Fruit fly (Drosophila melanogaster) whole organism, adult: ENCODE measurements around the gene M6.
A peak's percentile ranks its signal among the peaks of the same experiment; 100 is the strongest.

Source experiments
- CG11617 ChIP-seq: fragments of 200-800 bp; sonication (Bioruptor generic); optimal IDR thresholded peaks from 2 replicates; lab custom pipeline; 2017; ENCODE audit warnings: mild to moderate bottlenecking, missing biosample characterization, missing genetic modification reagents, missing genetic modification characterization
- CG12768 ChIP-seq: fragments of 200-800 bp; sonication (Bioruptor generic); optimal IDR thresholded peaks from 2 replicates; lab custom pipeline; 2017; ENCODE audit warnings: missing biosample characterization, missing genetic modification characterization, mild to moderate bottlenecking, moderate library complexity, missing genetic modification reagents
- CG14711 ChIP-seq: fragments of 200-800 bp; sonication (Bioruptor generic); optimal IDR thresholded peaks from 2 replicates; lab custom pipeline; 2018; ENCODE audit warnings: missing biosample characterization, mild to moderate bottlenecking, missing genetic modification characterization, moderate library complexity
- CG1620 ChIP-seq: fragments of 200-800 bp; sonication (Bioruptor generic); optimal IDR thresholded peaks from 2 replicates; lab custom pipeline; 2016; ENCODE audit warnings: missing biosample characterization, missing genetic modification characterization
- CG33017 ChIP-seq: fragments of 200-800 bp; sonication (Bioruptor generic); optimal IDR thresholded peaks from 2 replicates; lab custom pipeline; 2018; ENCODE audit warnings: missing biosample characterization, mild to moderate bottlenecking, missing genetic modification characterization, moderate library complexity
- CG5204 ChIP-seq: fragments of 200-800 bp; sonication (Bioruptor generic); optimal IDR thresholded peaks from 2 replicates; lab custom pipeline; 2016; ENCODE audit warnings: missing biosample characterization, missing genetic modification characterization
- CG7045 ChIP-seq: fragments of 200-800 bp; sonication (Bioruptor generic); optimal IDR thresholded peaks from 2 replicates; lab custom pipeline; 2017; ENCODE audit warnings: missing biosample characterization, mild to moderate bottlenecking, missing genetic modification characterization
- CG7101 ChIP-seq: fragments of 200-800 bp; sonication (Bioruptor generic); optimal IDR thresholded peaks from 2 replicates; lab custom pipeline; 2018; ENCODE audit warnings: missing biosample characterization, mild to moderate bottlenecking, missing genetic modification characterization, moderate library complexity
- Clk ChIP-seq: fragments of 200-800 bp; sonication (Bioruptor generic); optimal IDR thresholded peaks from 2 replicates; lab custom pipeline; 2017; ENCODE audit warnings: missing biosample characterization, missing genetic modification characterization
- Crg-1 ChIP-seq: fragments of 200-800 bp; sonication (Bioruptor generic); optimal IDR thresholded peaks from 2 replicates; lab custom pipeline; 2016; ENCODE audit warnings: missing biosample characterization, missing genetic modification characterization
- Hr96 ChIP-seq: fragments of 200-800 bp; sonication (Bioruptor generic); optimal IDR thresholded peaks from 2 replicates; lab custom pipeline; 2016; ENCODE audit warnings: missing biosample characterization, missing genetic modification characterization
- Mnt ChIP-seq: fragments of 200-800 bp; sonication (Bioruptor generic); optimal IDR thresholded peaks from 2 replicates; lab custom pipeline; 2016; ENCODE audit warnings: missing biosample characterization, mild to moderate bottlenecking, missing genetic modification characterization
- bab1 ChIP-seq: fragments of 200-800 bp; sonication (Bioruptor generic); optimal IDR thresholded peaks from 3 replicates; lab custom pipeline; 2019; ENCODE audit warnings: missing biosample characterization, mild to moderate bottlenecking, missing genetic modification characterization, moderate library complexity
- cic ChIP-seq: fragments of 200-800 bp; sonication (Bioruptor generic); optimal IDR thresholded peaks from 2 replicates; lab custom pipeline; 2017; ENCODE audit warnings: missing biosample characterization, mild to moderate bottlenecking, missing genetic modification characterization, moderate library complexity
- cnc ChIP-seq, 2 experiments: fragments of >200 bp; optimal IDR thresholded peaks; 2 replicates each; lab custom pipeline; 2017
- kay ChIP-seq: fragments of 200-800 bp; sonication (Bioruptor generic); peaks from one replicate; lab custom pipeline; 2016; ENCODE audit warnings: missing biosample characterization, missing genetic modification characterization, borderline replicate concordance
- ovo ChIP-seq: fragments of 200-800 bp; sonication (Bioruptor generic); optimal IDR thresholded peaks from 2 replicates; lab custom pipeline; 2016; ENCODE audit warnings: missing biosample characterization, missing genetic modification characterization
- pad ChIP-seq: fragments of 200-800 bp; sonication (Bioruptor generic); optimal IDR thresholded peaks from 3 replicates; lab custom pipeline; 2017; ENCODE audit warnings: missing biosample characterization, missing genetic modification characterization, mild to moderate bottlenecking, moderate library complexity, missing genetic modification reagents
- tj ChIP-seq: fragments of 200-800 bp; sonication (Bioruptor generic); optimal IDR thresholded peaks from 3 replicates; lab custom pipeline; 2017; ENCODE audit warnings: missing biosample characterization, mild to moderate bottlenecking, missing genetic modification characterization, moderate library complexity
- toe ChIP-seq: fragments of 200-800 bp; sonication (Bioruptor generic); optimal IDR thresholded peaks from 2 replicates; lab custom pipeline; 2016; ENCODE audit warnings: missing biosample characterization, missing genetic modification characterization

M6 gene

DNA sequence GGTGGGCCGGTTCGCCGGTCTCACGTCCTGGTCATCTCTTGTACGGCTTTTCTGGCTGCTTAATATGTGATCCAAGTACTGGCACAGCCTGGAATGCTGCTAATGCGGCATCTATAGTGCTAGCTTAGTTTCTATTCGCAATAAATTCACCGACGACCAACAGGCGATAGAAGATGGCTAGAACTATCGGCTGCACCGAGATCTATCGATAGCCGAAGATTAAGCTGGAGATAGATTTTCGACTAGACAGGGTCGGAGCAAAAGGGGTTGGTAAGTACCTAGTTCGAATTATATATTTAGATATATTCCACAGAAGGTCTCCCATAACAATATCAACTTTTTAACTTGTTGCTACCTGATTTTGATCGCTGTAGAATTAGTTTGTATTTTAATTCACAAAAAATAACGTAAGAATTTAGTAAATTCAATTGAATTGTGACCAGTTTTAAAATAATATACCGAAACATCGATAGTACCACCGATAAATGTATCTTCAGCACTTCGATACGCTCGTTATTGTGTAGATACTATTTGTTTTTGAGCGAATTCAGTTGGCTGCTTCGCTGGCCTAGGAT is at the start of gene M6, which contains the start of gene Glg1:
M6 (plus strand) TSS at position 499 of the 575 bp plus-strand sequence.
Glg1 (minus strand) TSS at position 185 of the 575 bp plus-strand sequence.
- TF ChIP-seq Mnt (GFP tag; lab: Kevin White, UChicago): peak; percentile 61
- TF ChIP-seq Hr96 (GFP tag; lab: Kevin White, UChicago): peak; percentile 79
- TF ChIP-seq tj (GFP tag; lab: Kevin White, UChicago): peak; percentile 52
- no peak for TF ChIP-seq Clk
- TF ChIP-seq CG7045 (GFP tag; lab: Kevin White, UChicago): peak; percentile 62
- peak; percentile 53 for TF ChIP-seq CG33017 (tag; lab: Kevin White, UChicago)
- peak; percentile 70 for TF ChIP-seq bab1 (GFP tag; lab: Kevin White, UChicago)
- peak; percentile 63 for TF ChIP-seq pad (GFP tag; lab: Kevin White, UChicago)
- TF ChIP-seq CG7101 (tag; lab: Kevin White, UChicago): peak; percentile 70
- TF ChIP-seq CG12768 (GFP tag; lab: Kevin White, UChicago): peak; percentile 59
- TF ChIP-seq CG5204: no peak
- TF ChIP-seq cic: no peak
- no peak for TF ChIP-seq toe
- TF ChIP-seq ovo (GFP tag; lab: Kevin White, UChicago): no peak
- peak; percentile 61 for TF ChIP-seq CG1620 (GFP tag; lab: Kevin White, UChicago)
- peak; percentile 55 for TF ChIP-seq CG14711 (tag; lab: Kevin White, UChicago)
- peak; percentile 65 for TF ChIP-seq CG11617 (GFP tag; lab: Kevin White, UChicago)
- no peak for TF ChIP-seq cnc (optimal IDR thresholded peaks at IDR 0.05; lab: Kevin White, UChicago)
- peak; percentile 67 for TF ChIP-seq Crg-1 (GFP tag; lab: Kevin White, UChicago)
- no peak for TF ChIP-seq kay (GFP tag; lab: Kevin White, UChicago)

DNA sequence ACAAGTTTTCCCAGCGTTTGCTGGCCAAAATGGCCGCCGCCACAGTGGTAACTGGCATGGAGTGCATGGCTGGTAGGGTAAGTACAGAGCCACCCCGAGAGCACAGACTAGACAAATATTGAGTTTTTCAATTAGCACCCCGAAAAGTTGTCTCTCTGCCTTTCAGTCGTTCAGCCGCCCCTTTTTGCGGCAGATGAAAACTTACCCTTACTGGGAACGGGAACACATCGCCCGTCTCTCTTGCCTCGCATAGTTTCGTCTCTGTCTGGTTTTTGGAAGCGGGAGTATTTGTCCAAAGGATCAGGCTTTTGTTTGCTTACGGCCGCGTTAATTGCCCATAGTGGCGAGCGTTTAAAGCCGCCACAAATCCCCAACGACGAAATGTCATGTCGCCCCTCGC is 48.9 kb upstream of the M6 start:
- no peak for TF ChIP-seq CG7045 (GFP tag; lab: Kevin White, UChicago)
- TF ChIP-seq Clk: no peak
- TF ChIP-seq Mnt (GFP tag; lab: Kevin White, UChicago): no peak
- no peak for TF ChIP-seq ovo (GFP tag; lab: Kevin White, UChicago)
- TF ChIP-seq Crg-1 (GFP tag; lab: Kevin White, UChicago): no peak
- TF ChIP-seq pad (GFP tag; lab: Kevin White, UChicago): no peak
- TF ChIP-seq CG7101 (tag; lab: Kevin White, UChicago): no peak
- TF ChIP-seq CG12768 (GFP tag; lab: Kevin White, UChicago): no peak
- TF ChIP-seq CG14711 (tag; lab: Kevin White, UChicago): no peak
- TF ChIP-seq toe: no peak
- TF ChIP-seq cnc (optimal IDR thresholded peaks at IDR 0.05; lab: Kevin White, UChicago): no peak
- no peak for TF ChIP-seq CG5204
- TF ChIP-seq Hr96 (GFP tag; lab: Kevin White, UChicago): no peak
- TF ChIP-seq tj (GFP tag; lab: Kevin White, UChicago): no peak
- TF ChIP-seq CG33017 (tag; lab: Kevin White, UChicago): no peak
- no peak for TF ChIP-seq CG11617 (GFP tag; lab: Kevin White, UChicago)
- no peak for TF ChIP-seq CG1620 (GFP tag; lab: Kevin White, UChicago)

- TF ChIP-seq Mnt (GFP tag; lab: Kevin White, UChicago) (no peak), CG5204 (no peak), bab1 (GFP tag; lab: Kevin White, UChicago) (no peak), Clk (no peak), Crg-1 (GFP tag; lab: Kevin White, UChicago) (no peak), pad (GFP tag; lab: Kevin White, UChicago) (no peak), CG7101 (tag; lab: Kevin White, UChicago) (no peak)
Observed at dm6 chr3L:21460149-21460873, 47.3 kb upstream of the M6 start.

dm6 chr3L:21462860-21463259 is 44.8 kb upstream of the M6 start:
- no peak for TF ChIP-seq cnc (optimal IDR thresholded peaks at IDR 0.05; lab: Kevin White, UChicago)
- TF ChIP-seq CG33017 (tag; lab: Kevin White, UChicago): no peak
- TF ChIP-seq toe: no peak
- no peak for TF ChIP-seq Clk
- TF ChIP-seq CG7045 (GFP tag; lab: Kevin White, UChicago): no peak
- TF ChIP-seq CG12768 (GFP tag; lab: Kevin White, UChicago): no peak
- no peak for TF ChIP-seq CG1620 (GFP tag; lab: Kevin White, UChicago)
- no peak for TF ChIP-seq Crg-1 (GFP tag; lab: Kevin White, UChicago)

dm6 chr3L:21464240-21464639 is 43.4 kb upstream of the M6 start:
- TF ChIP-seq Mnt (GFP tag; lab: Kevin White, UChicago): no peak
- no peak for TF ChIP-seq tj (GFP tag; lab: Kevin White, UChicago)
- no peak for TF ChIP-seq Clk
- no peak for TF ChIP-seq kay (GFP tag; lab: Kevin White, UChicago)
- TF ChIP-seq Hr96 (GFP tag; lab: Kevin White, UChicago): no peak
